Worm (Caenorhabditis elegans) whole organism, L1 larva: Measurements from ENCODE around the gene srh-192.
"Not testable (repeated sequence)": the region's sequence is repeated elsewhere in the genome, so short reads cannot be mapped to it uniquely, and the experiment has no call there.

Experiments used
- C04F5.9 ChIP-seq: sonication (generic microtip); optimal IDR thresholded peaks from 2 replicates; lab custom pipeline; 2016; ENCODE audit warnings: missing genetic modification characterization, missing compliant biosample characterization
- aha-1 ChIP-seq: fragments of 150-350 bp; optimal IDR thresholded peaks from 2 replicates; lab custom pipeline; 2014; ENCODE audit warnings: missing biosample characterization, missing genetic modification characterization
- ceh-82 ChIP-seq, 3 experiments: fragments of 150-350 bp in 1 of 3; sonication (generic microtip) in 2 of 3; optimal IDR thresholded peaks; 2 replicates each; lab custom pipeline; 2014 to 2017; ENCODE audit warnings: missing biosample characterization in 3 of 3, missing genetic modification characterization in 3 of 3
- ceh-90 ChIP-seq: sonication (generic microtip); optimal IDR thresholded peaks from 2 replicates; lab custom pipeline; 2016; ENCODE audit warnings: missing genetic modification characterization, missing compliant biosample characterization
- ces-1 ChIP-seq: fragments of 150-350 bp; optimal IDR thresholded peaks from 2 replicates; lab custom pipeline; 2014; ENCODE audit warnings: missing biosample characterization, missing genetic modification reagents, missing genetic modification characterization
- efl-3 ChIP-seq: fragments of 200-800 bp; sonication (Bioruptor generic); optimal IDR thresholded peaks from 2 replicates; lab custom pipeline; 2018; ENCODE audit warnings: mild to moderate bottlenecking, missing genetic modification characterization, missing compliant biosample characterization
- egl-13 ChIP-seq: sonication (generic microtip); optimal IDR thresholded peaks from 2 replicates; lab custom pipeline; 2016; ENCODE audit warnings: missing genotype, missing genetic modification reagents, missing genetic modification characterization, missing compliant biosample characterization
- elt-3 ChIP-seq, 6 experiments: fragments of 150-350 bp in 1 of 6; sonication (generic microtip); optimal IDR thresholded peaks; 2 replicates each; lab custom pipeline; 2017 to 2018; ENCODE audit warnings: missing biosample characterization in 6 of 6, missing genetic modification characterization in 6 of 6, inconsistent platforms in 1 of 6
- fkh-10 ChIP-seq: sonication (generic microtip); optimal IDR thresholded peaks from 2 replicates; lab custom pipeline; 2017; ENCODE audit warnings: missing biosample characterization, missing genetic modification reagents, missing genetic modification characterization
- fos-1 ChIP-seq: fragments of 150-350 bp; optimal IDR thresholded peaks from 2 replicates; lab custom pipeline; 2014; ENCODE audit warnings: missing biosample characterization, missing genetic modification characterization
- mab-9 ChIP-seq: fragments of 200-800 bp; sonication (Bioruptor generic); IDR thresholded peaks from 2 replicates; pipeline ENCODE4 v1.3.6; 2022; ENCODE audit warnings: missing genetic modification reagents, missing genetic modification characterization, missing compliant biosample characterization
- nhr-19 ChIP-seq: fragments of 200-800 bp; sonication (Bioruptor generic); conservative IDR thresholded peaks from 2 replicates; pipeline ENCODE4 v1.3.6; 2022; ENCODE audit warnings: missing genetic modification characterization, missing compliant biosample characterization
- nhr-76 ChIP-seq: sonication (generic microtip); optimal IDR thresholded peaks from 2 replicates; lab custom pipeline; 2017; ENCODE audit warnings: missing biosample characterization, missing genetic modification characterization
- skn-1 ChIP-seq: fragments of 150-350 bp; optimal IDR thresholded peaks from 2 replicates; lab custom pipeline; 2014; ENCODE audit warnings: missing biosample characterization, missing genetic modification characterization
- unc-62 ChIP-seq: fragments of 150-350 bp; optimal IDR thresholded peaks from 2 replicates; lab custom pipeline; 2014; ENCODE audit warnings: missing biosample characterization, missing genetic modification reagents, missing genetic modification characterization
- vab-15 ChIP-seq: sonication (generic microtip); optimal IDR thresholded peaks from 2 replicates; lab custom pipeline; 2017; ENCODE audit warnings: missing genotype, mild to moderate bottlenecking, missing genetic modification characterization, missing compliant biosample characterization
- zag-1 ChIP-seq: fragments of 150-350 bp; optimal IDR thresholded peaks from 2 replicates; lab custom pipeline; 2014; ENCODE audit warnings: missing biosample characterization, missing genetic modification characterization
- ztf-4 ChIP-seq: fragments of 150-350 bp; optimal IDR thresholded peaks from 2 replicates; lab custom pipeline; 2014; ENCODE audit warnings: missing biosample characterization, missing genetic modification characterization

The srh-192 gene

DNA sequence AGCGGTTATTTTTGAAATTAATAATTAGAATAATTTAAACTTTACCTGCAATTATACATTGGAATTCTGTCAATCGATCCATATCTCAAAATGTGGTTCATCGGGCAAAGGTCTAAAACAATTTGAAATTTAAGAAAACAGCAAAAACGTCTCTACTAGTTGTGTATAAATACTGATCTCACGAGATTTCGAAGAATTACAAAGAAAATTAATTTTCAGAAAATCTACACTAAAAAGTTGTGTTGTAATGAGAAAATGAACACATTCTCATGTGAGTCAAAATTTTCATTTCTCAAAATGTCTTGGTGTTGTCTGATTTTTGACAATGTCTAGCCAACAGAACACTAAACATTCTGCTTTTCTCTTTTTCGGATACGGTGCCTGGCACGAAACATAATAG lies 33.3 kb downstream of the srh-192 start, which contains the start of gene srt-37:
Gene srt-37, minus strand, starts transcription at position 101 of the 400 bp plus-strand sequence.
- TF ChIP-seq unc-62 (GFP tag; lab: Kevin White, UChicago); mab-9; egl-13 (tag; lab: Kevin White, UChicago): not testable (repeated sequence)

DNA sequence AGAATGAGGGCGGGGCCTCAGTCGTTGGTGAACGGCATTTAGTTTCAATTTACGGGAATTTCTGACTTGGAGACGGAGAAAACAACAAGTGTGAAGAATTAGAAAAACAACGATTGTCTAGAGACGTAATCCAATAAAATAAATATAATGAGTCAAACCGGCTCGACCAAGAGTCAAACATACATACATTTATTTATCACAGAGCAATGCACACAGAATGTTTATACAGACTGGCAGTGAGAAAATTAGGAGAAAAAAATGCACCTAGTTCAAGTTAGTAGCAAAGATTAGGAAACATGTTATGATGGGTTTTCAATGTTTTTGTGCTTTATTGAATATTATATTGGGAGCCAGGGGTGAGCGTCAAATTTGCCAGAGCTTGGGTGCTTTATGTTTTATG lies 36.2 kb downstream of the srh-192 start, which contains the start of gene srt-20:
Gene srt-20, minus strand, starts transcription at position 101 of the 400 bp plus-strand sequence.
- not testable (repeated sequence) for TF ChIP-seq C04F5.9 (tag; lab: Kevin White, UChicago); aha-1 (tag; lab: Kevin White, UChicago); fkh-10 (GFP tag; lab: Kevin White, UChicago)

ce11 chrV:4273372-4273771 lies 41.6 kb downstream of the srh-192 start:
- TF ChIP-seq fos-1 (tag; lab: Kevin White, UChicago) (no peak), ceh-82 (tag; optimal IDR thresholded peaks at IDR 0.05; lab: Kevin White, UChicago) (no peak)

DNA sequence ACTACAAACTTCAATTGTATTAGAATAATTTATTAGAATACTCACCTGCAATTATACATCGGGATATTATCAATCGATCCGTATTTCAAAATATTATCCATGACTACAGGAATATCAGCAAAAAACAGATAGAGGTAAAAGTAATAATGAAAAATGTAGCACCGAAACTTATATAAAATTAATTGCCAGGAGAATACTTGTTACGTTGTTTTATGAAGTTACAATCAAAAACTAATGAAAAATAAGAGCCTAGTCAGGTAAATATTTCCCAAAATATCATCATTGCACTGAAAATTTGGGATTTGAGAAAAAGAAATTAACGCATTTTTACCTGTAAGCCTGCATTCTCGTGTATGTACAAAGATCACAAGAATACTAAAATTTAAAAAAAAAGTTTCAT lies 43.7 kb downstream of the srh-192 start, which contains the start of gene srt-38:
Gene srt-38, minus strand, starts transcription at position 101 of the 400 bp plus-strand sequence.
- TF ChIP-seq ztf-4 (tag; lab: Kevin White, UChicago); nhr-19 (GFP tag; lab: Robert Waterston, UW); vab-15 (tag; lab: Kevin White, UChicago): not testable (repeated sequence)

ce11 chrV:4268213-4268612 lies 46.7 kb downstream of the srh-192 start, which contains the start of gene srt-36:
Gene srt-36 (minus strand): TSS chrV:4268313.
- TF ChIP-seq ces-1 (GFP tag; lab: Kevin White, UChicago); nhr-76 (tag; lab: Kevin White, UChicago); ceh-90 (tag; lab: Kevin White, UChicago): not testable (repeated sequence)

- TF ChIP-seq zag-1 (tag; lab: Kevin White, UChicago), result no peak
- no peak for TF ChIP-seq skn-1 (tag; lab: Kevin White, UChicago)
- no peak for TF ChIP-seq efl-3 (GFP tag; lab: Kevin White, UChicago)
- no peak for TF ChIP-seq aha-1 (tag; lab: Kevin White, UChicago)
- TF ChIP-seq ztf-4 (tag; lab: Kevin White, UChicago), result no peak
- no peak for TF ChIP-seq ceh-82 (tag; optimal IDR thresholded peaks at IDR 0.05; lab: Kevin White, UChicago)
- TF ChIP-seq nhr-19 (GFP tag; lab: Robert Waterston, UW), result no peak
- TF ChIP-seq elt-3 (tag; optimal IDR thresholded peaks at IDR 0.05; lab: Kevin White, UChicago), result no peak
- TF ChIP-seq nhr-76 (tag; lab: Kevin White, UChicago), result no peak
- TF ChIP-seq, all 84 proteins: peak for 0
Measured at ce11 chrV:4264516-4264915, 50.4 kb downstream of the srh-192 start, which contains the start of gene srt-35. Gene srt-35 (minus strand): TSS chrV:4264616.
